Worm (Caenorhabditis elegans) whole organism, young adult: ENCODE data around the gene C25H3.3.

Source experiments
- T26A5.8 ChIP-seq: sonication (generic microtip); optimal IDR thresholded peaks from 2 replicates; lab custom pipeline; 2016; ENCODE audit warnings: missing genetic modification characterization, missing compliant biosample characterization
- lsy-27 ChIP-seq: sonication (generic microtip); optimal IDR thresholded peaks from 2 replicates; lab custom pipeline; 2017; ENCODE audit warnings: missing genetic modification characterization, mild to moderate bottlenecking, missing compliant biosample characterization, antibody characterized with exemption, missing genotype, borderline replicate concordance; ENCODE audit not compliant: insufficient read depth
- nhr-90 ChIP-seq: sonication (generic microtip); optimal IDR thresholded peaks from 2 replicates; lab custom pipeline; 2016; ENCODE audit warnings: missing genotype, mild to moderate bottlenecking, missing genetic modification characterization, missing compliant biosample characterization
- ztf-18 ChIP-seq: sonication (generic microtip); optimal IDR thresholded peaks from 2 replicates; lab custom pipeline; 2016; ENCODE audit warnings: missing genotype, mild to moderate bottlenecking, missing genetic modification characterization, missing compliant biosample characterization

DNA sequence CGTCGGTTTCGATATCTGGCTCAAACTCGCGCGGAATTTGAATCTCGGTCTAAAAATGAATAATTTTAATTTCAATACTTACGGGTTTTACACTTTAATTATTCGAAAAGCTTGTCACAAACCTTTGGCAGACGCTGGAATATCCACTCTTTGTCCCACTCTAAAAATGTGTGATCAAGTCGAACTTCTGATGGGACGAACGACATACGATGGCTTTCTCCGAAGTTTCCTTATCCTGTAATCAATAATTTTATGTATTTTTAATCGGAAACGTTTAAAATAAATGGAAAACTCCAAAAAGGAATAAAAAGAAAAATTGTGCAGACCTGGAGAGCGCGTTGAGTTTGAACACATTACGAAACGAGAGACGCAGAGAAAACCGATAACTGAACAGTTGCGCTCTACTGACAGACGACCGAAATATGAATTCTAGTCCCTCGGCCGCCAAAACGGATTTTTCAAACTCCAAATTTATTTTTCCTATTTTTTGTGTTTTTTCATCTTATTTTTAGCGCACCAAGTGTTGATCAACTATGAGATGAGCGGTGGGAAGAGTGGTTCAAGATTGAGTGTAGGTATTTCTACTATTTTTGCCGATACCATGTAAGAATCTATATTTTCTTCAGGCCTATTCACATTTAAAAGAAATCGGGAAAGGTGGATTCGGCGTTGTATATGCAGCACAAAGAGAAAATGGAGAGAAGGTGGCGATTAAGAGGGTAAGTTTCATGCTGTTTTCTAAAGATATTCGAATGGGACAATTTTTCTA lies 44.6 kb upstream of the C25H3.3 start, which contains the start of the genes sam-4, F59E12.17 and zyg-1:
- TF ChIP-seq nhr-90, result no peak
- peak; percentile 39 for TF ChIP-seq ztf-18 (tag; lab: Kevin White, UChicago)
- TF ChIP-seq T26A5.8 (tag; lab: Kevin White, UChicago), result no peak
- no peak for TF ChIP-seq lsy-27 (tag; lab: Kevin White, UChicago)
